Worm (Caenorhabditis elegans) whole organism, L3 larva: ENCODE data around the gene nhr-137.

ENCODE experiments used
- tbx-2 ChIP-seq: sonication (generic microtip); optimal IDR thresholded peaks from 2 replicates; lab custom pipeline; 2016; ENCODE audit warnings: mild to moderate bottlenecking, missing genetic modification characterization, missing compliant biosample characterization
- unc-62 ChIP-seq: fragments of 150-350 bp; sonication (generic microtip); optimal IDR thresholded peaks from 4 replicates; lab custom pipeline; 2014; ENCODE audit warnings: missing biosample characterization, missing genetic modification reagents, missing genetic modification characterization

- TF ChIP-seq tbx-2 (tag; lab: Kevin White, UChicago) (no peak), unc-62 (GFP tag; lab: Kevin White, UChicago) (no peak)
These were observed 18.5 kb upstream of the nhr-137 start for ce11 chrX:6687345-6687744.
